Fruit fly (Drosophila melanogaster): ENCODE results near the gene CG10026.

Gene CG10026

dm6 chr2L:19492934-19493686 lies 39.1 kb downstream of the CG10026 start, which contains the start of the genes swm and Ctu2 (continued):
- TF ChIP-seq CG14860 (GFP tag; IDR thresholded peaks at IDR 0.05; ENCODE audit: partially characterized antibody) (peak; percentile 64; the same call in 1 of the 3 replicates), Dfd (GFP tag; optimal IDR thresholded peaks at IDR 0.05) (no peak), gfzf (GFP tag; optimal IDR thresholded peaks at IDR 0.05) (no peak), ERR (GFP tag; optimal IDR thresholded peaks at IDR 0.05) (no peak), D19B (GFP tag; optimal IDR thresholded peaks at IDR 0.05) (peak; percentile 46), bsh (GFP tag; optimal IDR thresholded peaks at IDR 0.05) (peak in 1 of 2 experiments; percentile 67), YL-1 (GFP tag; optimal IDR thresholded peaks at IDR 0.05) (peak; percentile 93), sim (GFP tag; IDR thresholded peaks at IDR 0.05) (no peak), unc-4 (GFP tag; IDR thresholded peaks at IDR 0.05; ENCODE audit: partially characterized antibody) (peak; percentile 67; the same call in 1 of the 2 replicates), Opbp (GFP tag; IDR thresholded peaks at IDR 0.05; ENCODE audit: partially characterized antibody) (peak; percentile 34; the same call in 2 of the 3 replicates), Lhr (GFP tag; optimal IDR thresholded peaks at IDR 0.05) (no peak), CrebB (tag; optimal IDR thresholded peaks at IDR 0.05) (peak; percentile 9), CG13894 (tag; optimal IDR thresholded peaks at IDR 0.05) (no peak), CG11398 (GFP tag; optimal IDR thresholded peaks at IDR 0.05) (no peak), CG6654 (GFP tag; optimal IDR thresholded peaks at IDR 0.05) (no peak), CG10543 (GFP tag; optimal IDR thresholded peaks at IDR 0.05) (peak; percentile 84), CG10654 (GFP tag; optimal IDR thresholded peaks at IDR 0.05) (peak; percentile 14), oc (tag; optimal IDR thresholded peaks at IDR 0.05) (peak; percentile 37), CG1603 (tag; optimal IDR thresholded peaks at IDR 0.05) (peak; percentile 5), CG12071 (GFP tag; optimal IDR thresholded peaks at IDR 0.05) (no peak), C15 (GFP tag; IDR thresholded peaks at IDR 0.05) (0 out of 3 replicates have a peak, but pooled peaks have one; percentile 7), CG17186 (GFP tag; optimal IDR thresholded peaks at IDR 0.05) (peak; percentile 47), Antp (GFP tag; optimal IDR thresholded peaks at IDR 0.05) (no peak), CHES-1-like (GFP tag; optimal IDR thresholded peaks at IDR 0.05) (no peak), CG3726 (GFP tag; IDR thresholded peaks at IDR 0.05) (no peak), CG4328 (GFP tag; optimal IDR thresholded peaks at IDR 0.05) (peak; percentile 66), CG16863 (GFP tag; optimal IDR thresholded peaks at IDR 0.05) (no peak), Hr78 (GFP tag; optimal IDR thresholded peaks at IDR 0.05) (no peak), Sox102F (GFP tag; optimal IDR thresholded peaks at IDR 0.05) (no peak), CG6254 (GFP tag; optimal IDR thresholded peaks at IDR 0.05) (no peak), NfI (GFP tag; optimal IDR thresholded peaks at IDR 0.05) (peak; percentile 64), CG8944 (GFP tag; optimal IDR thresholded peaks at IDR 0.05) (no peak), eve (GFP tag; optimal IDR thresholded peaks at IDR 0.05) (no peak), Bgb (GFP tag; IDR thresholded peaks at IDR 0.05; ENCODE audit: partially characterized antibody) (peak; percentile 57; the same call in 1 of the 2 replicates), CG3407 (GFP tag; optimal IDR thresholded peaks at IDR 0.05) (peak; percentile 54), Side (GFP tag; optimal IDR thresholded peaks at IDR 0.05) (no peak), CG7786 (GFP tag; optimal IDR thresholded peaks at IDR 0.05) (no peak), CG8765 (GFP tag; IDR thresholded peaks at IDR 0.05) (no peak), Hr39 (optimal IDR thresholded peaks at IDR 0.05) (no peak), CG6272 (GFP tag; IDR thresholded peaks at IDR 0.05) (no peak), lola (GFP tag; optimal IDR thresholded peaks at IDR 0.05) (peak in 1 of 3 experiments; percentile 73), CG31224 (GFP tag; IDR thresholded peaks at IDR 0.05) (peak; percentile 36; the same call in 1 of the 2 replicates), CG13123 (GFP tag; optimal IDR thresholded peaks at IDR 0.05) (no peak), sisA (GFP tag; IDR thresholded peaks at IDR 0.05) (peak; percentile 13; the same call in 1 of the 2 replicates), Doc3 (GFP tag; IDR thresholded peaks at IDR 0.05; ENCODE audit: partially characterized antibody) (peak; percentile 70), fd96Cb (tag; optimal IDR thresholded peaks at IDR 0.05) (peak; percentile 48), scrt (GFP tag; optimal IDR thresholded peaks at IDR 0.05) (no peak), CG11093 (GFP tag; IDR thresholded peaks at IDR 0.05) (0 out of 3 replicates have a peak, but pooled peaks have one; percentile 32)
